Fruit fly (Drosophila melanogaster): ENCODE measurements around the gene CG10681.

Gene CG10681

DNA sequence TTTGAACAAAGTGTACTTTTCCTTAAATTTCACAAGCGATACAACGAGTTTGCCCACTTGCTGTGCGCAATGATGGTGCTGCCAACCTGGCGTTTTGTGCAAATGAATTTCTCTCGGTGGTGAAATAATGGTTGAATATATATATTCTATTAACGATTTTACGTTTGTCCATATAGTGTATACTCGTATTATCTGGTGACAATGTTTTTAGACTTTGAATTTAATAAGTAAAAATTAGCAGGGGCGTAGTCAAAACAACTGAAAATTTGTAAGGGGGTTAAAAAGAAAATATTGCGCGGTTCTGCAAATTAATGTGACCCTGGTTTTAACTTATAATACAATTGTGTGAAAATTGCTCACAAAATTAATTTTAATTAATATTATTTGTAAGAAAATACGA, 22.6 kb downstream of the CG10681 start, which contains the start of the genes ver and Gcn5 (continued):
- peak; percentile 89 for TF ChIP-seq Blimp-1 (GFP tag; optimal IDR thresholded peaks at IDR 0.05)
- TF ChIP-seq CG6654 (GFP tag; optimal IDR thresholded peaks at IDR 0.05) = peak; percentile 75
- TF ChIP-seq abd-A (tag; optimal IDR thresholded peaks at IDR 0.05) = no peak
- TF ChIP-seq CG7556 (GFP tag; optimal IDR thresholded peaks at IDR 0.05) = peak; percentile 89
- peak; percentile 75 for TF ChIP-seq Nf-YC (tag; optimal IDR thresholded peaks at IDR 0.05)
- no peak for TF ChIP-seq Trl (optimal IDR thresholded peaks at IDR 0.05)
- peak; percentile 86 for TF ChIP-seq Trl (GFP tag; optimal IDR thresholded peaks at IDR 0.05)
- TF ChIP-seq seq (GFP tag; IDR thresholded peaks at IDR 0.05) = peak; percentile 92
- TF ChIP-seq CG9817 (tag; optimal IDR thresholded peaks at IDR 0.05) = peak; percentile 88
- peak; percentile 91 for TF ChIP-seq CG15514 (GFP tag; optimal IDR thresholded peaks at IDR 0.05)
- peak; percentile 95 for TF ChIP-seq CG12659 (GFP tag; optimal IDR thresholded peaks at IDR 0.05)
- no peak for TF ChIP-seq Bgb (GFP tag; IDR thresholded peaks at IDR 0.05; ENCODE audit: partially characterized antibody)
- TF ChIP-seq MTF-1 (GFP tag; optimal IDR thresholded peaks at IDR 0.05; ENCODE audit: borderline replicate concordance) = peak; percentile 71
- TF ChIP-seq Myb (GFP tag; optimal IDR thresholded peaks at IDR 0.05) = peak; percentile 56
- peak; percentile 44 for TF ChIP-seq ab (GFP tag; optimal IDR thresholded peaks at IDR 0.05)
- peak; percentile 73 for TF ChIP-seq schlank (tag; optimal IDR thresholded peaks at IDR 0.05)
- peak; percentile 74 for TF ChIP-seq CG4617 (GFP tag; optimal IDR thresholded peaks at IDR 0.05; ENCODE audit: borderline replicate concordance)
- peak; percentile 92 for TF ChIP-seq Hsf (GFP tag; optimal IDR thresholded peaks at IDR 0.05)
- no peak for TF ChIP-seq pita (GFP tag; optimal IDR thresholded peaks at IDR 0.05)
- peak; percentile 81 for TF ChIP-seq CG10543 (GFP tag; optimal IDR thresholded peaks at IDR 0.05)
- peak; percentile 85 for TF ChIP-seq CG18011 (GFP tag; optimal IDR thresholded peaks at IDR 0.05)
- TF ChIP-seq maf-S (GFP tag; optimal IDR thresholded peaks at IDR 0.05) = peak; percentile 81
- peak; percentile 87 for TF ChIP-seq CG12104 (GFP tag; optimal IDR thresholded peaks at IDR 0.05)
- peak; percentile 90 for TF ChIP-seq bab2 (GFP tag; optimal IDR thresholded peaks at IDR 0.05)
- TF ChIP-seq Hmx (GFP tag; optimal IDR thresholded peaks at IDR 0.05) = peak; percentile 89
- 0 out of 2 replicates have a peak, but pooled peaks have one; percentile 60 for TF ChIP-seq GATAe (GFP tag; conservative IDR thresholded peaks at IDR 0.05)
- TF ChIP-seq CG9797 (GFP tag; optimal IDR thresholded peaks at IDR 0.05) = peak; percentile 67
- no peak for TF ChIP-seq pros (GFP tag; optimal IDR thresholded peaks at IDR 0.05)
- TF ChIP-seq bsh (GFP tag; optimal IDR thresholded peaks at IDR 0.05) = peak; percentile 83 to 91
- peak; percentile 67 for TF ChIP-seq Deaf1 (tag; optimal IDR thresholded peaks at IDR 0.05)
- peak; percentile 85 for TF ChIP-seq CG10654 (GFP tag; optimal IDR thresholded peaks at IDR 0.05)
- TF ChIP-seq CG11560 (tag; IDR thresholded peaks at IDR 0.05) = peak; percentile 78; the same call in 2 of the 3 replicates
- TF ChIP-seq mirr (GFP tag; optimal IDR thresholded peaks at IDR 0.05) = peak; percentile 77
- TF ChIP-seq CG10565 (GFP tag; optimal IDR thresholded peaks at IDR 0.05) = peak; percentile 14
- peak; percentile 33 for TF ChIP-seq Hey (tag; optimal IDR thresholded peaks at IDR 0.05)
- TF ChIP-seq CG13894 (tag; optimal IDR thresholded peaks at IDR 0.05) = peak; percentile 91
- TF ChIP-seq hkb (optimal IDR thresholded peaks at IDR 0.05) = no peak
- TF ChIP-seq hkb (GFP tag; IDR thresholded peaks at IDR 0.05) = peak; percentile 96
- TF ChIP-seq Hr51 (GFP tag; optimal IDR thresholded peaks at IDR 0.05) = peak; percentile 81 to 94
- peak; percentile 88 for TF ChIP-seq gsb (GFP tag; IDR thresholded peaks at IDR 0.05)
- TF ChIP-seq ham (GFP tag; IDR thresholded peaks at IDR 0.05) = peak; percentile 78
- TF ChIP-seq MESR4 (GFP tag; optimal IDR thresholded peaks at IDR 0.05) = peak; percentile 89
- peak; percentile 95 for TF ChIP-seq CG10366 (GFP tag; IDR thresholded peaks at IDR 0.05)
- TF ChIP-seq bowl (GFP tag; IDR thresholded peaks at IDR 0.05) = peak; percentile 76
- TF ChIP-seq scrt (GFP tag; optimal IDR thresholded peaks at IDR 0.05) = peak; percentile 81
- TF ChIP-seq yki (optimal IDR thresholded peaks at IDR 0.05) = no peak
- no peak for TF ChIP-seq nerfin-2 (GFP tag; IDR thresholded peaks at IDR 0.05; ENCODE audit: partially characterized antibody)
- peak; percentile 80 for TF ChIP-seq Camta (GFP tag; optimal IDR thresholded peaks at IDR 0.05)
- no peak for TF ChIP-seq ERR (GFP tag; optimal IDR thresholded peaks at IDR 0.05)
- TF ChIP-seq CG30020 (tag; optimal IDR thresholded peaks at IDR 0.05) = peak; percentile 72
- TF ChIP-seq pum (GFP tag; optimal IDR thresholded peaks at IDR 0.05) = peak; percentile 85
